Worm (Caenorhabditis elegans) whole organism, L2 larva: ENCODE measurements around the gene gst-13.

Experiments used
- ama-1 ChIP-seq: fragments of 150-350 bp; optimal IDR thresholded peaks from 2 replicates; lab custom pipeline; 2018; ENCODE audit warnings: inconsistent platforms
- blmp-1 ChIP-seq: sonication (generic microtip); optimal IDR thresholded peaks from 2 replicates; lab custom pipeline; 2017; ENCODE audit warnings: missing genetic modification characterization, mild to moderate bottlenecking, missing compliant biosample characterization, antibody characterized with exemption, moderate library complexity; ENCODE audit not compliant: insufficient read depth
- egl-27 ChIP-seq: sonication (generic microtip); optimal IDR thresholded peaks from 3 replicates; lab custom pipeline; 2017; ENCODE audit warnings: missing biosample characterization, missing genetic modification reagents, missing genetic modification characterization
- fos-1 ChIP-seq: fragments of 150-350 bp; optimal IDR thresholded peaks from 2 replicates; lab custom pipeline; 2014; ENCODE audit warnings: missing biosample characterization, missing genetic modification characterization
- lin-11 ChIP-seq: fragments of 150-350 bp; sonication (generic microtip); optimal IDR thresholded peaks from 2 replicates; lab custom pipeline; 2014; ENCODE audit warnings: missing biosample characterization, missing genetic modification characterization, inconsistent platforms, mixed read lengths
- lin-13 ChIP-seq: fragments of 150-350 bp; optimal IDR thresholded peaks from 2 replicates; lab custom pipeline; 2014; ENCODE audit warnings: missing biosample characterization, missing genetic modification reagents, missing genetic modification characterization
- sma-3 ChIP-seq: sonication (generic microtip); optimal IDR thresholded peaks from 2 replicates; lab custom pipeline; 2016; ENCODE audit warnings: missing genetic modification reagents, missing genetic modification characterization, missing compliant biosample characterization
- ztf-1 ChIP-seq: fragments of 200-800 bp; sonication (Bioruptor generic); conservative IDR thresholded peaks from 2 replicates; pipeline ENCODE4 v1.3.6; 2022; ENCODE audit warnings: missing genetic modification characterization, missing compliant biosample characterization

ce11 chrII:9227134-9227533 is 4.1 kb upstream of the gst-13 start, which contains the start of gene abu-14:
- TF ChIP-seq lin-13 (GFP tag; lab: Kevin White, UChicago) (no peak), blmp-1 (no peak), lin-11 (tag; lab: Kevin White, UChicago) (no peak), egl-27 (tag; lab: Kevin White, UChicago) (no peak), fos-1 (tag; lab: Kevin White, UChicago) (no peak), ama-1 (no peak), ztf-1 (no peak), sma-3 (GFP tag; lab: Kevin White, UChicago) (no peak)
